Fruit fly (Drosophila melanogaster) whole organism, adult: ENCODE measurements around the gene CG7509.

Experiments
- CG33017 ChIP-seq: fragments of 200-800 bp; sonication (Bioruptor generic); optimal IDR thresholded peaks from 2 replicates; lab custom pipeline; 2018; ENCODE audit warnings: missing biosample characterization, mild to moderate bottlenecking, missing genetic modification characterization, moderate library complexity
- CG7045 ChIP-seq: fragments of 200-800 bp; sonication (Bioruptor generic); optimal IDR thresholded peaks from 2 replicates; lab custom pipeline; 2017; ENCODE audit warnings: missing biosample characterization, mild to moderate bottlenecking, missing genetic modification characterization
- bab1 ChIP-seq: fragments of 200-800 bp; sonication (Bioruptor generic); optimal IDR thresholded peaks from 3 replicates; lab custom pipeline; 2019; ENCODE audit warnings: missing biosample characterization, mild to moderate bottlenecking, missing genetic modification characterization, moderate library complexity
- kay ChIP-seq: fragments of 200-800 bp; sonication (Bioruptor generic); peaks from one replicate; lab custom pipeline; 2016; ENCODE audit warnings: missing biosample characterization, missing genetic modification characterization, borderline replicate concordance
- toe ChIP-seq: fragments of 200-800 bp; sonication (Bioruptor generic); optimal IDR thresholded peaks from 2 replicates; lab custom pipeline; 2016; ENCODE audit warnings: missing biosample characterization, missing genetic modification characterization

DNA sequence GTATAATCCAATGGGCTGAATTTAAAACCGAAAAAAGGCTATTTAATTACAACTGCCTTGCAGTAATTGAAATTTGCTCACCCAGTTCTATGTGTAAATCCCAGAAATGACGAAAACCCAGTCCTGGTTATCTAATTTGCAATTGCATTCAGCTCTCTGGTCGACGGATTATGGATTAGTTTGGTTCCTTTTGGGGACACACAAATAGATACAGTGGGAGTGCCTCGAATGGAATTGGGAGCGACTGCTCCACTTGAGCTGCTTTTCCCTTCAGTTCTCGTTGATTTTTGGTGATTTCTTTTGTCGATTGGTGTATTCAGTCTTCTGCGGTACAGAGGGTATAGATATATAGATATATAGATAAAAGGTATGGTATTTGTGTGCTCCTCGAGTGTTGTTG is 28.4 kb upstream of the CG7509 start, which contains the start of gene CG13708:
- no peak for TF ChIP-seq kay (GFP tag; lab: Kevin White, UChicago)
- TF ChIP-seq bab1 (GFP tag; lab: Kevin White, UChicago) = no peak
- TF ChIP-seq toe (GFP tag; lab: Kevin White, UChicago) = no peak
- TF ChIP-seq CG33017 (tag; lab: Kevin White, UChicago) = no peak
- no peak for TF ChIP-seq CG7045 (GFP tag; lab: Kevin White, UChicago)
